Worm (Caenorhabditis elegans) whole organism, mixed stage, embryonic: ENCODE data around the gene sup-18.

Source experiments
- M03D4.4 ChIP-seq: sonication (generic microtip); optimal IDR thresholded peaks from 2 replicates; lab custom pipeline; 2017; ENCODE audit warnings: mild to moderate bottlenecking, missing genetic modification characterization, missing compliant biosample characterization
- bed-3 ChIP-seq: fragments of 200-800 bp; sonication (Bioruptor generic); optimal IDR thresholded peaks from 3 replicates; lab custom pipeline; 2018; ENCODE audit warnings: mild to moderate bottlenecking, missing genetic modification characterization, moderate library complexity, missing compliant biosample characterization
- blmp-1 ChIP-seq: fragments of 150-350 bp; optimal IDR thresholded peaks from 2 replicates; lab custom pipeline; 2014; ENCODE audit warnings: missing biosample characterization, missing genetic modification characterization
- ceh-39 ChIP-seq: fragments of 150-350 bp; optimal IDR thresholded peaks from 2 replicates; lab custom pipeline; 2014; ENCODE audit warnings: missing biosample characterization, missing genetic modification characterization
- ceh-43 ChIP-seq: fragments of 200-800 bp; sonication (Bioruptor generic); optimal IDR thresholded peaks from 2 replicates; lab custom pipeline; 2018; ENCODE audit warnings: mild to moderate bottlenecking, missing genetic modification characterization, moderate library complexity, missing compliant biosample characterization
- ceh-83 ChIP-seq: fragments of 200-800 bp; sonication (Bioruptor generic); optimal IDR thresholded peaks from 2 replicates; lab custom pipeline; 2018; ENCODE audit warnings: mild to moderate bottlenecking, missing genetic modification characterization, missing compliant biosample characterization
- ces-1 ChIP-seq: fragments of 150-350 bp; optimal IDR thresholded peaks from 2 replicates; lab custom pipeline; 2014; ENCODE audit warnings: missing biosample characterization, missing genetic modification reagents, missing genetic modification characterization
- drap-1 ChIP-seq: fragments of 200-800 bp; sonication (Bioruptor generic); optimal IDR thresholded peaks from 3 replicates; lab custom pipeline; 2018; ENCODE audit warnings: mild to moderate bottlenecking, missing genetic modification characterization, missing compliant biosample characterization
- elt-1 ChIP-seq: sonication (generic microtip); optimal IDR thresholded peaks from 2 replicates; lab custom pipeline; 2017; ENCODE audit warnings: missing genetic modification characterization, mild to moderate bottlenecking, missing compliant biosample characterization, antibody characterized with exemption, moderate library complexity, borderline replicate concordance; ENCODE audit not compliant: insufficient read depth
- elt-3 ChIP-seq: fragments of 150-350 bp; optimal IDR thresholded peaks from 2 replicates; lab custom pipeline; 2014; ENCODE audit warnings: missing biosample characterization, missing genetic modification characterization
- flh-1 ChIP-seq: fragments of 200-800 bp; sonication (Bioruptor generic); optimal IDR thresholded peaks from 2 replicates; lab custom pipeline; 2018; ENCODE audit warnings: mild to moderate bottlenecking, missing genetic modification characterization, moderate library complexity, missing compliant biosample characterization
- ham-2 ChIP-seq: fragments of 200-800 bp; sonication (Bioruptor generic); optimal IDR thresholded peaks from 2 replicates; lab custom pipeline; 2018; ENCODE audit warnings: mild to moderate bottlenecking, missing genetic modification characterization, missing compliant biosample characterization
- hlh-1 ChIP-seq: fragments of 150-350 bp; optimal IDR thresholded peaks from 2 replicates; lab custom pipeline; 2014; ENCODE audit warnings: missing biosample characterization, missing genetic modification reagents, missing genetic modification characterization
- lin-13 ChIP-seq: fragments of 150-350 bp; optimal IDR thresholded peaks from 2 replicates; lab custom pipeline; 2014; ENCODE audit warnings: missing biosample characterization, missing genetic modification characterization
- lin-32 ChIP-seq: fragments of 200-800 bp; sonication (Bioruptor generic); optimal IDR thresholded peaks from 2 replicates; lab custom pipeline; 2018; ENCODE audit warnings: mild to moderate bottlenecking, missing genetic modification characterization, missing compliant biosample characterization
- lsy-2 ChIP-seq: fragments of 150-350 bp; optimal IDR thresholded peaks from 2 replicates; lab custom pipeline; 2014; ENCODE audit warnings: missing biosample characterization, missing genetic modification characterization
- mab-5 ChIP-seq: fragments of 150-350 bp; optimal IDR thresholded peaks from 2 replicates; lab custom pipeline; 2014; ENCODE audit warnings: missing biosample characterization, missing genetic modification characterization
- mep-1 ChIP-seq: fragments of 150-350 bp; optimal IDR thresholded peaks from 2 replicates; lab custom pipeline; 2017; ENCODE audit warnings: missing biosample characterization, missing genetic modification reagents, missing genetic modification characterization, inconsistent platforms
- nhr-12 ChIP-seq: fragments of 150-350 bp; optimal IDR thresholded peaks from 2 replicates; lab custom pipeline; 2014; ENCODE audit warnings: missing biosample characterization, missing genetic modification characterization
- nhr-76 ChIP-seq: sonication (generic microtip); optimal IDR thresholded peaks from 2 replicates; lab custom pipeline; 2017; ENCODE audit warnings: missing biosample characterization, missing genetic modification characterization
- snpc-4 ChIP-seq: fragments of 150-350 bp; optimal IDR thresholded peaks from 2 replicates; lab custom pipeline; 2014; ENCODE audit warnings: missing biosample characterization, missing genetic modification characterization
- sptf-1 ChIP-seq: sonication (generic microtip); optimal IDR thresholded peaks from 2 replicates; lab custom pipeline; 2017; ENCODE audit warnings: mild to moderate bottlenecking, missing genetic modification characterization, moderate library complexity, missing compliant biosample characterization
- tbx-8 ChIP-seq: fragments of 200-800 bp; sonication (Bioruptor generic); optimal IDR thresholded peaks from 2 replicates; lab custom pipeline; 2018; ENCODE audit warnings: mild to moderate bottlenecking, missing genetic modification characterization, moderate library complexity, missing compliant biosample characterization
- unc-120 ChIP-seq: sonication (generic microtip); optimal IDR thresholded peaks from 2 replicates; lab custom pipeline; 2017; ENCODE audit warnings: missing genetic modification characterization, missing compliant biosample characterization; ENCODE audit not compliant: poor library complexity, severe bottlenecking
- unc-39 ChIP-seq: fragments of 150-350 bp; optimal IDR thresholded peaks from 2 replicates; lab custom pipeline; 2014; ENCODE audit warnings: missing biosample characterization, missing genetic modification characterization
- unc-62 ChIP-seq: fragments of 150-350 bp; optimal IDR thresholded peaks from 2 replicates; lab custom pipeline; 2014; ENCODE audit warnings: missing biosample characterization, missing genetic modification reagents, missing genetic modification characterization
- zip-8 ChIP-seq: fragments of 150-350 bp; optimal IDR thresholded peaks from 2 replicates; lab custom pipeline; 2014; ENCODE audit warnings: missing biosample characterization, missing genetic modification characterization
- ztf-11 ChIP-seq: fragments of 150-350 bp; optimal IDR thresholded peaks from 2 replicates; lab custom pipeline; 2014; ENCODE audit warnings: missing biosample characterization, missing genetic modification characterization

The sup-18 gene

DNA sequence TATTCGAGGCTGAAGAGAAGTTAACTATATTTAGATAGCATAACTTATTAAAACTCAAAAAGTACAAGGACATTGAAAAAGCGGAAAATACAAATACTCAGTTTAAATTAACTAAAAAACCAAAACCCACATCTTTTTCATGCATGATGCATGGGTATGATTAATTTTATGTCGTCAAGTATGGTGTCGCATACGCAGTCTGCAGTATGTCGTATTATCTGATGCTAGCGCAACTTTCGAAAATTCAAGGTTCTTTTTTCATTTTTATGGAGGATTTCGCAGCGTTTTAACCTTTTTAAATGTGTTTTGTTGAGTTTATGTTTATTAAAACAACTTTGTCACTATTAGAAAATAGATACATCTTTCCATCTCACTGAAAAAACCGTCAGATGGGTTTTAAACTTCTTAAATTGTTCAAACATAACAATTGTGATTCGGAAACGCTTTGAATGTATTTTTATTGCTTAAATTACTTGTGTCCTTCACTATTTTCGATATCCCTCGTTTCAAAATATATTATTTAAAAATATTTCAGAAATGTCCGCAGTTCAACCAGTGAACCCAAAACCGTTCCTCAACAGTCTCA is 17.1 kb downstream of the sup-18 start, which contains the start of gene snr-5:
Gene snr-5, plus strand, starts transcription at position 536 of the 586 bp plus-strand sequence.
- TF ChIP-seq ztf-11 (tag; lab: Kevin White, UChicago) (no peak), lin-13 (no peak), M03D4.4 (no peak), unc-39 (tag; lab: Kevin White, UChicago) (no peak), ham-2 (no peak), ceh-83 (GFP tag; lab: Kevin White, UChicago) (no peak), mep-1 (tag; lab: Kevin White, UChicago) (no peak), drap-1 (GFP tag; lab: Kevin White, UChicago) (no peak), nhr-76 (tag; lab: Kevin White, UChicago) (no peak), flh-1 (GFP tag; lab: Kevin White, UChicago) (no peak), ceh-39 (tag; lab: Kevin White, UChicago) (no peak), tbx-8 (GFP tag; lab: Kevin White, UChicago) (no peak), elt-1 (tag; lab: Kevin White, UChicago) (no peak), mab-5 (no peak), sptf-1 (tag; lab: Kevin White, UChicago) (no peak), blmp-1 (tag; lab: Kevin White, UChicago) (no peak), snpc-4 (tag; lab: Kevin White, UChicago) (no peak), zip-8 (no peak), lsy-2 (tag; lab: Kevin White, UChicago) (no peak), ces-1 (GFP tag; lab: Kevin White, UChicago) (no peak)

DNA sequence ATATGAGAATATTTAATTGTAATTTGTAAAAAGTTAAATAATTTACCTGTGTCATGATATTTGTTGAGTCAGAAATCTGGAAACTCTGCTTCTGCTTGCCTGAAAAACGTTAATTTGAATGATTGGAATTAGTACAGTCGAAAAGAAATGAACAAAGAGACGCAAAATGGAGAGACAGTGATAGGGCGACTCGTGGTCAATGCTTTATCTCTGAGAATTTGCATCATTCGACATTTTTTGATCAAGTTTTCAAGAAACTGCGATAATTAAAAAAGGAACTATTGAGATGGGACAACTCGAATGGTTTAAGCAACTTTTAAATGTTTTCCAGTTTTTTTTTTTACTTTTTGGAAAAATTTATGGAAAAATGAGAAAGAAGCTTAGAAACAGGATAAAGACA is 17.8 kb downstream of the sup-18 start, which contains the start of gene cuc-1:
Gene cuc-1, minus strand, starts transcription at position 101 of the 400 bp plus-strand sequence.
- TF ChIP-seq sptf-1 (tag; lab: Kevin White, UChicago) (no peak), unc-62 (GFP tag; lab: Kevin White, UChicago) (no peak), hlh-1 (tag; lab: Kevin White, UChicago) (no peak), elt-3 (no peak), zip-8 (peak; percentile 36), nhr-12 (tag; lab: Kevin White, UChicago) (no peak), tbx-8 (GFP tag; lab: Kevin White, UChicago) (no peak)

DNA sequence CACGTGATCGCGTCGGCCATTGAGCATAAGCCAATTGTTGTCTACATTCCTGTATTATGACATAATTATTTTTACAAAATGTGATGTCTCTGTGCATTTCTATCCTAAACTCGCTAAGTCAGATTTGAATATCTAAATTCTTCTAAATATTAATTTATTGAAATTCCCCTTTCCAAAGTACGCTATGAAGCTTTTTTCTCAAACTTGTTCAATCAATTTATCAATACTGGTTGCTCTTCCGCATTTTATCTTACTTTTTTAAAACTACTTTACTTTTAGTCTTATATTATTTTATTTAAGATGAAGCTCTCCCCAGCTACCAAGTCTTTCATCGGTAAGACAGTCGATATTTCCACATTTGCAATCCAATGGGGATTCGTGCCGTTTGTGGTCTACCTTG is 19.4 kb downstream of the sup-18 start, which contains the start of gene tomm-7:
Gene tomm-7, plus strand, starts transcription at position 301 of the 400 bp plus-strand sequence.
- TF ChIP-seq unc-62 (GFP tag; lab: Kevin White, UChicago) (no peak), flh-1 (GFP tag; lab: Kevin White, UChicago) (no peak), M03D4.4 (no peak), lin-32 (GFP tag; lab: Kevin White, UChicago) (no peak), bed-3 (no peak), ceh-39 (tag; lab: Kevin White, UChicago) (no peak), ceh-43 (no peak), elt-1 (tag; lab: Kevin White, UChicago) (no peak)

DNA sequence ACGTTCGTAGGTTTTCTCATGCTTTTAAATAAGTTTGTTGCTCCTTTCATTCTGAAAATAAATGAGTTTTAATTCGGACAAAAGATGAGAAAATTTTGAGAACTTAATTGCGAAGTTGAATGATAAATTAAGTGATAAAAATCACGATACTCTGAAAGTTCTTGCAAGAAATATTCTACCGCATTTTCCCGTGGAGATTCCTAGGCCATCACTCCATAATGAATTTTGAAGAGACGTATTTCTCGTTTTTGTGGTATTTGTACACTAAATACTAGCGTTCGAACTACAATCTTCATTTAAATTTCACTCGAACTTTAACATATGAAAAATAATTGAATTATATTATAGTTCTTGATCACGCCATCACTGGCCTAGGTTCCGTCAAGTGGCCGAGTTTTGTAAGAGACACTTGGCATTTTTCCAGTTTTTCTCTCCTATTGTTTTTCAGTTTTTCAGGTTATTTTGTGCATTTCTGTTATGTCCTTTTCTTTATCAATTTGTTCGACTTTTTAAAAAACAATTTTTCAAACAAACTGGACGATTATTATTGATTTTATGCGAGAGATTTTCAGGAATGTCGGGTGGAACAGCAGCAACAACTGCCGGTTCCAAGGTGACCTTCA is 20.2 kb downstream of the sup-18 start, which contains the start of the genes coq-5 and ufm-1:
Gene coq-5, minus strand, starts transcription at position 51 of the 623 bp plus-strand sequence.
Gene ufm-1, plus strand, starts transcription at position 573 of the 623 bp plus-strand sequence.
- TF ChIP-seq nhr-12 (tag; lab: Kevin White, UChicago) = no peak
- no peak for TF ChIP-seq lsy-2 (tag; lab: Kevin White, UChicago)
- TF ChIP-seq ces-1 (GFP tag; lab: Kevin White, UChicago) = peak; percentile 10
- TF ChIP-seq unc-120 (tag; lab: Kevin White, UChicago) = no peak
- no peak for TF ChIP-seq hlh-1 (tag; lab: Kevin White, UChicago)

DNA sequence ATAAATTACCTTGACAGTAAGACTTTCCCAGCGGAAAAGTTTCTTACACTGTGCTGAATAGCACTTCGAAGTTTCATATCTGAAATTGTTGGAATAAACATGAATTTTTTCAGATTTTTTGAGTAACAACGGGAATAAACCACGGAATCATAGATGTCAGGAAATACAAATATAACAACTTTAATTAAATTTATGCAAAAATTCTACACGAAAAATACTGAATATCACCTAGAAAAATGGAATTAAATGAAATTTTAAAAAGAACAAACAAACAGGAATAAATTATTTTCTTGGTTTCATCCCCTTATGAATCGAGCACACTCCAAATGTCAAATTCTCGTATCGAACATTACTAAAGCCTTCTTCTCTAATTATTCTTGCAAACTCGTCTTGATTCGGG is 21.6 kb downstream of the sup-18 start, which contains the start of gene tag-307:
Gene tag-307, minus strand, starts transcription at position 101 of the 400 bp plus-strand sequence.
- no peak for TF ChIP-seq flh-1 (GFP tag; lab: Kevin White, UChicago)
- no peak for TF ChIP-seq bed-3
- TF ChIP-seq unc-62 (GFP tag; lab: Kevin White, UChicago) = no peak
- TF ChIP-seq zip-8 = no peak
- TF ChIP-seq ztf-11 (tag; lab: Kevin White, UChicago) = no peak
- no peak for TF ChIP-seq nhr-12 (tag; lab: Kevin White, UChicago)
- TF ChIP-seq nhr-76 (tag; lab: Kevin White, UChicago) = no peak
- TF ChIP-seq lin-13 = no peak
- no peak for TF ChIP-seq lin-32 (GFP tag; lab: Kevin White, UChicago)
- no peak for TF ChIP-seq elt-3
- TF ChIP-seq unc-120 (tag; lab: Kevin White, UChicago) = no peak
- TF ChIP-seq ceh-43 = no peak
- TF ChIP-seq, all 35 proteins: peak for 0
